Worm (Caenorhabditis elegans): ENCODE data around the gene srh-166.

srh-166 gene

DNA sequence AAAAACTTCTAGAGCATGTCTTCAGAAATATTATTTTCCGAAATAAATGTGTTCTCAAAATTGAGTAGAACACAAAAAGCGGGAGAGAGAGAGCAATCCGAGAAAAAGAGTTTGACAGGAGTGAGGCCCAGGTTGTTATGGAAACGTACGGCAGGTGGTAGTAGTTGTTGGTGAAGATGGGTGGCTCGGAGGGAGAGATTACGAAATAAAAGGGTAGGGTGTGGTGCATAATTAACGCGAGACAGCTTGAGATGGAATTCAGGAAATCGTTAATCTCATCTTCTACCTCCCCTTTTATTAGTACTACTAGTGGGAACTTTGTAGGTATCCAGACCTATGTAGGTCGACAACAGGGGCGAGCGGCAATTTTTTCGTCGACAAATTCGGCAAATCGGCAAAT lies 8.4 kb upstream of the srh-166 start, which contains the start of gene famh-161:
Gene famh-161, minus strand, starts transcription at position 101 of the 400 bp plus-strand sequence.
- TF ChIP-seq lin-11 (tag; optimal IDR thresholded peaks at IDR 0.05) (no peak), hlh-15 (tag; optimal IDR thresholded peaks at IDR 0.05) (no peak), zip-5 (tag; optimal IDR thresholded peaks at IDR 0.05) (no peak), pat-9 (tag; optimal IDR thresholded peaks at IDR 0.05) (no peak), K02D7.2 (tag; optimal IDR thresholded peaks at IDR 0.05) (no peak), pqm-1 (tag; optimal IDR thresholded peaks at IDR 0.05) (no peak), hlh-8 (tag; optimal IDR thresholded peaks at IDR 0.05) (no peak), ceh-14 (tag; optimal IDR thresholded peaks at IDR 0.05) (no peak), pax-1 (tag; optimal IDR thresholded peaks at IDR 0.05) (no peak), sdc-2 (tag; optimal IDR thresholded peaks at IDR 0.05) (no peak), ceh-45 (GFP tag; IDR thresholded peaks at IDR 0.05) (no peak), che-1 (tag; optimal IDR thresholded peaks at IDR 0.05) (no peak)

DNA sequence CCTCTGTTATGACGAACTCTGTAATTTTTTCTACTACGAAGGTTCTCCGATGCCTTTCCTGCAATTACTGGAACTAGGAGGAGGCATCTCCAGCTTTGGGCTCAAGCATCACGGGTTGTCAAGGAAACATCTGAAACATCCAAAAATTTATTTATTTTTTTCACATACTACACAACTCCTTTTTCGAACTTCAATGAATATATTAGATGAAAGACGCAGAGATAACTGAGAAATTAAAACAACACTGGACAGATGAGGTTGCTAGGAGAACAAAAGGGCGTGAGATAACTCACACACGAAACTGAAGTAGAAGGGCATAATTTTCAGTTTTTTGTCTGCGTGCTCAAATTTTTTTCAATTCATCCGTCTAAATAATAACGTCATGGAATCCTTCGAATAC lies 1.8 kb upstream of the srh-166 start, which contains the start of gene Y38H6C.13:
Gene Y38H6C.13, plus strand, starts transcription at position 301 of the 400 bp plus-strand sequence.
- TF ChIP-seq sox-2 (GFP tag; IDR thresholded peaks at IDR 0.05) (no peak), unc-3 (GFP tag; conservative IDR thresholded peaks at IDR 0.05) (no peak), unc-3 (tag; optimal IDR thresholded peaks at IDR 0.05) (no peak), ceh-31 (tag; optimal IDR thresholded peaks at IDR 0.05) (no peak), hlh-6 (tag; optimal IDR thresholded peaks at IDR 0.05) (no peak), hlh-15 (tag; optimal IDR thresholded peaks at IDR 0.05) (no peak), nfya-1 (tag; optimal IDR thresholded peaks at IDR 0.05) (no peak)

DNA sequence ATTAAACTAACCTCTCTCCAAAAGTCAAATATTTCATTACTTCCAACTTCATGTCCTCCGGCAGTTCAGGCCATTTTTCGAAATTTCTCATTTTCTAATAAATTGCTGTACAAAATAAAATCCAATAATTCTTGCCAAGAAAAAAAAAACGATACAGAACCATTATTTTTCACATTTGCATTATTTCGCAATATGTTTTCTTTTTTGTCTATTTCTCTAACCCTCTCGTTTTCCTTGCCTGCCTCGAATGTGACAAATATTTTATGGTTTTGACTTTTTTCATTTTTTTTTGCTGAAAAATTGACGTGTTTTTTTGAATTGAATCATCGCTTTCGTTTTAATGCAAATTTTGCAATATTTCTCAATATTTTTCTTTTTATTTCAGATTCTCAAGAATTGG lies 3.4 kb downstream of the srh-166 start, which contains the start of the genes Y38H6C.9 and fbxa-150:
Gene Y38H6C.9, minus strand, starts transcription at position 52 of the 400 bp plus-strand sequence.
Gene fbxa-150, plus strand, starts transcription at position 380 of the 400 bp plus-strand sequence.
- TF ChIP-seq che-1 (tag; optimal IDR thresholded peaks at IDR 0.05) (no peak), pat-9 (tag; optimal IDR thresholded peaks at IDR 0.05) (no peak), pha-4 (tag; optimal IDR thresholded peaks at IDR 0.05) (no peak), ceh-34 (tag; optimal IDR thresholded peaks at IDR 0.05) (no peak)

DNA sequence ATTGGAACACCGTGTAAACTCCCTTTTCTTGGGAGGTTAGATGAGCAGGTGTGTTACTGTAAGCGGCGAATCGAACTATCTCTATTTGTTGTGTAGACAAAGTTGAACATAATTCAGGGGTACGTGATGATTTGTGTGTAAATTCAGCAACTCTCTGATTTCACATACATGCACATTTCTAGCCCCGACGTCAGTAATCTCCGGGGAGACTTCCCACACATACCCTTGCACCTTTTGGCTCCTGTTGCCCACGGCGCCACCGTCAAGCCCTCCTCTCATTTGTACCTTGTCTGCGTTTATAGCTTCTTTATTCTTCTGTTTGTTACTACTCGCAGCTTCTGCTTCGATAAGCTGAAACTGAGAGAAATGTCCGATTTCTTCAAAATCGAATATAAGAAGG lies 6.7 kb downstream of the srh-166 start, which contains the start of gene Y38H6C.25:
Gene Y38H6C.25, plus strand, starts transcription at position 301 of the 400 bp plus-strand sequence.
- no peak for TF ChIP-seq ceh-22 (tag; optimal IDR thresholded peaks at IDR 0.05)

DNA sequence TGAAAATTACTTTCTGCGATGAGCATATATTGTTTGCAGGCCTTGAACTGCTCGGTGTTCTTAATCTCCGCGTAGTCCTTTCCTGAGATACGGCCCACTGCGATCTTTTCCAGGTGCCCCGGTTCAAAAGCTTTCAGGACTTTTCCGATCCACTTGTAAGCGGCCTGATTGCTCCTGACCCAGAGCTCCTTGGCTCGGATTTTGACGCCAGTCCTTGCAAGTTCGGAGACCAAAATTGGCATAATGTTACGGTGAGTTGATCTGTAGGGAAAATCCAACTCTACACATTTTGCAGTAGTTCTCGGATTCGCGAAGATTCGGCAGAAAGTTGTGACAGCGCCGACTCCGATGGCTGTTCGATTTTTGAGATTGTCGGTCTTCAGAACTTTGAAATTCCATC lies 8.7 kb downstream of the srh-166 start:
- TF ChIP-seq hlh-8 (tag; optimal IDR thresholded peaks at IDR 0.05) (no peak), pag-3 (tag; optimal IDR thresholded peaks at IDR 0.05; ENCODE audit: borderline replicate concordance) (no peak), zip-5 (tag; optimal IDR thresholded peaks at IDR 0.05) (no peak), hlh-15 (tag; optimal IDR thresholded peaks at IDR 0.05) (no peak), fax-1 (tag; optimal IDR thresholded peaks at IDR 0.05) (no peak), pha-4 (tag; optimal IDR thresholded peaks at IDR 0.05) (no peak), T23F11.4 (GFP tag; optimal IDR thresholded peaks at IDR 0.05) (no peak), C38D4.7 (GFP tag; optimal IDR thresholded peaks at IDR 0.05) (no peak), sox-4 (tag; optimal IDR thresholded peaks at IDR 0.05) (no peak), elt-2 (tag; optimal IDR thresholded peaks at IDR 0.05) (no peak), ceh-24 (tag; optimal IDR thresholded peaks at IDR 0.05) (no peak), lin-11 (tag; optimal IDR thresholded peaks at IDR 0.05) (no peak), hlh-30 (tag; optimal IDR thresholded peaks at IDR 0.05; ENCODE audit: insufficient read depth) (no peak), nhr-11 (tag; optimal IDR thresholded peaks at IDR 0.05) (no peak), K09A11.1 (tag; optimal IDR thresholded peaks at IDR 0.05; ENCODE audit: insufficient read depth) (no peak)

DNA sequence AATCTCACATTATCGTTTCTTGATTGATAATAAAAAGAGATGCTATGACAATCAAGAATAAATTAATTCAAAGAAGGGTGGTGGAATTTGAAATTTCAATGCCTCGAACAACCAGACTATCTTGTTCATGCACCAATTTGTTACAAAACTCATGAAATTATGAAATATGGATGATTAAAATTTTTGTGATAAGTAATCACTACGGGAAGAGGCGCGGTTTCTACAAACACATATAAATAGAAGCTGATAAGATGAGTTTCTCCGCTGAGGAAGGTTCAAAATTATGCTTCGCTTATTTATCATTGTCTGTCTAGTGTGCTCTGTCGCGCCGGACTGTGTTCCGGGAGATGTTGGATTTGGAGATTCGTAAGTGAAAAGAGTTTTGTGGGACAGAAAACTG lies 11.2 kb downstream of the srh-166 start:
- TF ChIP-seq tbx-2 (tag; optimal IDR thresholded peaks at IDR 0.05) (no peak), ceh-30 (tag; optimal IDR thresholded peaks at IDR 0.05) (no peak), odd-2 (tag; optimal IDR thresholded peaks at IDR 0.05) (no peak), K02D7.2 (tag; optimal IDR thresholded peaks at IDR 0.05) (no peak), F13H6.1 (tag; optimal IDR thresholded peaks at IDR 0.05) (no peak), ama-1 (optimal IDR thresholded peaks at IDR 0.05) (no peak), ceh-14 (tag; optimal IDR thresholded peaks at IDR 0.05) (no peak), fkh-6 (tag; optimal IDR thresholded peaks at IDR 0.05) (no peak), syd-9 (tag; optimal IDR thresholded peaks at IDR 0.05) (no peak), gmeb-2 (tag; optimal IDR thresholded peaks at IDR 0.05) (no peak), pat-9 (tag; optimal IDR thresholded peaks at IDR 0.05) (no peak), tbx-7 (tag; optimal IDR thresholded peaks at IDR 0.05) (no peak), ttx-3 (tag; optimal IDR thresholded peaks at IDR 0.05) (no peak), C38D4.7 (GFP tag; optimal IDR thresholded peaks at IDR 0.05) (no peak), ceh-22 (tag; optimal IDR thresholded peaks at IDR 0.05) (no peak), ztf-16 (tag; optimal IDR thresholded peaks at IDR 0.05) (no peak), nhr-11 (tag; optimal IDR thresholded peaks at IDR 0.05) (no peak)

All from whole organism, late embryonic.